Worm (Caenorhabditis elegans) whole organism, young adult: ENCODE measurements around the gene slc-36.1.
"Not testable (repeated sequence)": the region's sequence is repeated elsewhere in the genome, so short reads cannot be mapped to it uniquely, and the experiment has no call there.

ENCODE experiments used
- Y79H2A.3 ChIP-seq: fragments of 200-800 bp; sonication (Bioruptor generic); conservative IDR thresholded peaks from 2 replicates; pipeline ENCODE4 v1.3.6; 2022; ENCODE audit warnings: missing genetic modification reagents, missing genetic modification characterization, missing compliant biosample characterization
- ama-1 ChIP-seq, 3 experiments: fragments of 150-350 bp in 1 of 3; sonication (generic microtip) in 2 of 3; optimal IDR thresholded peaks; 2 replicates each; lab custom pipeline; 2014 to 2018; ENCODE audit warnings: missing biosample characterization in 2 of 3, missing genetic modification characterization in 2 of 3, missing genetic modification reagents in 2 of 3
- ceh-91 ChIP-seq: fragments of 200-800 bp; sonication (Bioruptor generic); IDR thresholded peaks from 2 replicates; pipeline ENCODE4 v1.3.6; 2022; ENCODE audit warnings: missing genetic modification reagents, missing genetic modification characterization, missing compliant biosample characterization
- dpff-1 ChIP-seq: sonication (generic microtip); optimal IDR thresholded peaks from 2 replicates; lab custom pipeline; 2017; ENCODE audit warnings: mild to moderate bottlenecking, missing genetic modification characterization, missing compliant biosample characterization
- dpl-1 ChIP-seq: fragments of 150-350 bp; optimal IDR thresholded peaks from 2 replicates; lab custom pipeline; 2014; ENCODE audit warnings: missing biosample characterization, missing genetic modification reagents, missing genetic modification characterization
- hmg-20 ChIP-seq: fragments of 200-800 bp; sonication (Bioruptor generic); IDR thresholded peaks from 2 replicates; pipeline ENCODE4 v1.3.6; 2022; ENCODE audit warnings: missing genetic modification reagents, missing genetic modification characterization, missing compliant biosample characterization
- hrde-1 ChIP-seq: sonication (generic microtip); optimal IDR thresholded peaks from 2 replicates; lab custom pipeline; 2016; ENCODE audit warnings: missing genetic modification characterization, mild to moderate bottlenecking, missing compliant biosample characterization, moderate library complexity, missing genotype, missing genetic modification reagents, borderline replicate concordance
- pbrm-1 ChIP-seq: fragments of 200-800 bp; sonication (Bioruptor generic); IDR thresholded peaks from 2 replicates; pipeline ENCODE4 v1.3.6; 2022; ENCODE audit warnings: missing genetic modification reagents, missing genetic modification characterization, missing compliant biosample characterization
- pha-4 ChIP-seq: fragments of 150-350 bp; sonication (generic microtip); optimal IDR thresholded peaks from 2 replicates; lab custom pipeline; 2014; ENCODE audit warnings: missing biosample characterization, missing genetic modification reagents, missing genetic modification characterization
- repo-1 ChIP-seq: sonication (generic microtip); optimal IDR thresholded peaks from 2 replicates; lab custom pipeline; 2017; ENCODE audit warnings: mild to moderate bottlenecking, missing genetic modification characterization, missing compliant biosample characterization
- sea-2 ChIP-seq: fragments of 200-800 bp; sonication (Bioruptor generic); IDR thresholded peaks from 2 replicates; pipeline ENCODE4 v1.3.6; 2022; ENCODE audit warnings: missing genetic modification characterization, missing compliant biosample characterization
- snpc-4 ChIP-seq, 5 experiments: fragments of 150-350 bp in 1 of 5; sonication (generic microtip) in 4 of 5; optimal IDR thresholded peaks; 2 replicates each; lab custom pipeline; 2014 to 2018; ENCODE audit warnings: missing genetic modification characterization in 5 of 5, missing biosample characterization in 3 of 5, antibody characterized with exemption in 2 of 5, mild to moderate bottlenecking in 2 of 5, missing compliant biosample characterization in 2 of 5, missing genotype in 2 of 5, moderate library complexity in 2 of 5, missing genetic modification reagents in 1 of 5
- somi-1 ChIP-seq: fragments of 200-800 bp; sonication (Bioruptor generic); optimal IDR thresholded peaks from 2 replicates; lab custom pipeline; 2018; ENCODE audit warnings: mild to moderate bottlenecking, missing genetic modification characterization, missing compliant biosample characterization
- unc-130 ChIP-seq: sonication (generic microtip); optimal IDR thresholded peaks from 2 replicates; lab custom pipeline; 2016; ENCODE audit warnings: missing genetic modification reagents, missing genetic modification characterization, missing compliant biosample characterization

DNA sequence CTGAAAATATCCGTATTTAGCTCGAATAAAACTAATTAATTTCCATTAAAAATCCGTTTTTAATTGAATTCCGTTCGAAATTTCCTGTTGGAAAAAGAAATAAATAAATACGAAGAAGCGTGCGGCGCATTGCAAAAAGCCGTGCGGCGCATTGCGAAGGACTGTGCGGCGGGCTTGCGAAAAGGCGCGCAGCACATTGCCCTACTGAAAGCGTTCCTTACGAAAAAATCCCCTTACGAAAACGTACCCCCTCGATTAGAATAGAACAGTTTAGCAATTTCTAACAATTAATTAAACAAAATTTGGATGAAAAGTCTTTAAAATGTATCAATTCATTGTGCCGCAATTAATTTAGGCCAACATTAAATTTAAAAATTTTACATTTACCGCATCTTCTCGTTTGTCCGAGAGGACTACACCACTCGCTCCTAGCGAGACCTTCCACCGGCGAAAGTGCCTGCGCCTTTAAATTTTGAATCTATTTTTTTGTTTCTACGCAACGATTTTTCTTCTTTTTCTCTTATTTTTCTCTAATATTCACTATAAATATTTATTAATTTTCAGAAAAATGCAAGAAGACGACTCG lies 10.9 kb upstream of the slc-36.1 start, which contains the start of gene npp-18:
- not testable (repeated sequence) for TF ChIP-seq sea-2; snpc-4 (GFP tag; optimal IDR thresholded peaks at IDR 0.05; lab: Kevin White, UChicago); hmg-20 (GFP tag; lab: Robert Waterston, UW); dpff-1 (tag; lab: Kevin White, UChicago); pha-4 (tag; lab: Kevin White, UChicago); hrde-1 (tag; lab: Kevin White, UChicago); repo-1; ama-1 (optimal IDR thresholded peaks at IDR 0.05; lab: Kevin White, UChicago); ama-1 (GFP tag; optimal IDR thresholded peaks at IDR 0.05; lab: Kevin White, UChicago); somi-1; unc-130 (GFP tag; lab: Kevin White, UChicago)
- TF ChIP-seq snpc-4 (tag; optimal IDR thresholded peaks at IDR 0.05; lab: Kevin White, UChicago) (peak in 1 of 4 experiments; percentile 8), dpl-1 (GFP tag; lab: Kevin White, UChicago) (peak; percentile 15), pbrm-1 (GFP tag; lab: Robert Waterston, UW) (peak; percentile 84), ceh-91 (GFP tag; lab: Robert Waterston, UW) (peak; percentile 54; the same call in 1 of the 2 replicates), Y79H2A.3 (GFP tag; lab: Robert Waterston, UW) (peak; percentile 71; the same call in 1 of the 2 replicates)
